Fruit fly (Drosophila melanogaster) whole organism, adult: ENCODE data around the gene CG43935.
A peak's percentile ranks its signal among the peaks of the same experiment; 100 is the strongest.

Source experiments
- CG1620 ChIP-seq: fragments of 200-800 bp; sonication (Bioruptor generic); optimal IDR thresholded peaks from 2 replicates; lab custom pipeline; 2016; ENCODE audit warnings: missing biosample characterization, missing genetic modification characterization
- CG33017 ChIP-seq: fragments of 200-800 bp; sonication (Bioruptor generic); optimal IDR thresholded peaks from 2 replicates; lab custom pipeline; 2018; ENCODE audit warnings: missing biosample characterization, mild to moderate bottlenecking, missing genetic modification characterization, moderate library complexity
- CG5204 ChIP-seq: fragments of 200-800 bp; sonication (Bioruptor generic); optimal IDR thresholded peaks from 2 replicates; lab custom pipeline; 2016; ENCODE audit warnings: missing biosample characterization, missing genetic modification characterization
- CG7101 ChIP-seq: fragments of 200-800 bp; sonication (Bioruptor generic); optimal IDR thresholded peaks from 2 replicates; lab custom pipeline; 2018; ENCODE audit warnings: missing biosample characterization, mild to moderate bottlenecking, missing genetic modification characterization, moderate library complexity
- Clk ChIP-seq: fragments of 200-800 bp; sonication (Bioruptor generic); optimal IDR thresholded peaks from 2 replicates; lab custom pipeline; 2017; ENCODE audit warnings: missing biosample characterization, missing genetic modification characterization
- bab1 ChIP-seq: fragments of 200-800 bp; sonication (Bioruptor generic); optimal IDR thresholded peaks from 3 replicates; lab custom pipeline; 2019; ENCODE audit warnings: missing biosample characterization, mild to moderate bottlenecking, missing genetic modification characterization, moderate library complexity
- cic ChIP-seq: fragments of 200-800 bp; sonication (Bioruptor generic); optimal IDR thresholded peaks from 2 replicates; lab custom pipeline; 2017; ENCODE audit warnings: missing biosample characterization, mild to moderate bottlenecking, missing genetic modification characterization, moderate library complexity
- cnc ChIP-seq, 2 experiments: fragments of >200 bp; optimal IDR thresholded peaks; 2 replicates each; lab custom pipeline; 2017
- kay ChIP-seq: fragments of 200-800 bp; sonication (Bioruptor generic); peaks from one replicate; lab custom pipeline; 2016; ENCODE audit warnings: missing biosample characterization, missing genetic modification characterization, borderline replicate concordance

DNA sequence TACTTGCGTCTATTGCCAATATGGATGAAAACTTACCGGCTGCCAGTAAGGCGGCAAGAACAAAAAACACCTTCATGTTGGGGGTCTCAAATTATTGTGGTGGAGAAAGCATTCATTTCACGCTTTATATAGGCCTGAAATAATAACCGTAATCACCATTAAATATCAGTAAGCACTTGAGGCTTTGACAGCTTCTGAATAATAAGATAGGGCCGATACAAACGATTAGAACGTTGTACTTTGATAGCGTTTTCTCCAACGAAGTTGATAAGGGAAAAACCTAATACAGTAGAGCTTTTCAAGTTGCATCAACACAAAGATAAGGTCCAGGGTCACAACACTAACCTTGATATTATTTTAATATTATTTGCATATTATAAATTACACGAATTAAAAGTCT lies 44.0 kb upstream of the CG43935 start, which contains the start of gene CG6283:
- TF ChIP-seq CG33017 (tag; lab: Kevin White, UChicago), result no peak
- TF ChIP-seq kay (GFP tag; lab: Kevin White, UChicago), result peak; percentile 28
- TF ChIP-seq CG5204 (GFP tag; lab: Kevin White, UChicago), result no peak
- no peak for TF ChIP-seq cic
- TF ChIP-seq bab1, result no peak
- TF ChIP-seq Clk (GFP tag; lab: Kevin White, UChicago), result no peak
- no peak for TF ChIP-seq cnc (optimal IDR thresholded peaks at IDR 0.05; lab: Kevin White, UChicago)
- TF ChIP-seq CG1620 (GFP tag; lab: Kevin White, UChicago), result no peak
- TF ChIP-seq CG7101, result no peak
